Fruit fly (Drosophila melanogaster): Measurements from ENCODE around the gene CG43732.

The CG43732 gene

DNA sequence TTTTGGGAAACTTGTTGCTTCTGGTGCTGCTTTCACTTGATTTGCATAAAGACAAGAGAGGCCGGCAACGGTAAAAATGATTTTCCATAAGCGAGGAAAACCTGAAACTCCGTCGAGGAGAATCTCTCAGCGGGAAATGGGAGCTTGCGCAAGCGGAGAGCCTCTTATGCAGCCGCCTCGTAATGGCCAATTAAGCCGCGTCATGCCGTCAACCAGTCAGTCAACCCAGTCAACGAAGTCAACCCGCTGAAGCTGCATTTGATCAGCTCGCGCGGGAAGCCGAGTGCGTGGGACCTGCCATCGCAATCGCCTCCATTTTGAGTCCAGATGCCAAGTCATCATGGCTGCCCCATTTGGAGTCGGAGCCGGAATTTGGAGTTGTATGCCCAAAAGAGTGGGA is 43.2 kb downstream of the CG43732 start (continued):
- TF ChIP-seq abd-A (tag; optimal IDR thresholded peaks at IDR 0.05) (peak; percentile 43), Poxn (GFP tag; IDR thresholded peaks at IDR 0.05) (no peak), CG15479 (GFP tag; optimal IDR thresholded peaks at IDR 0.05) (no peak)

dm6 chr3R:18995556-18996272 is 45.7 kb downstream of the CG43732 start:
- TF ChIP-seq so (GFP tag; IDR thresholded peaks at IDR 0.05) (peak; percentile 73; the same call in 1 of the 3 replicates), CG14667 (GFP tag; IDR thresholded peaks at IDR 0.05) (peak; percentile 56; the same call in 1 of the 2 replicates), bcd (GFP tag; optimal IDR thresholded peaks at IDR 0.05) (peak; percentile 74), CG12104 (GFP tag; optimal IDR thresholded peaks at IDR 0.05) (peak; percentile 16), CG10565 (GFP tag; optimal IDR thresholded peaks at IDR 0.05) (peak; percentile 25), pb (GFP tag; optimal IDR thresholded peaks at IDR 0.05) (peak; percentile 42), Abd-B (GFP tag; optimal IDR thresholded peaks at IDR 0.05) (peak; percentile 70), CG2116 (GFP tag; optimal IDR thresholded peaks at IDR 0.05) (peak; percentile 41), ftz-f1 (GFP tag; optimal IDR thresholded peaks at IDR 0.05) (no peak), Nf-YC (tag; optimal IDR thresholded peaks at IDR 0.05) (peak; percentile 1), pzg (GFP tag; optimal IDR thresholded peaks at IDR 0.05) (no peak), Usf (GFP tag; optimal IDR thresholded peaks at IDR 0.05) (peak; percentile 4), CG12071 (GFP tag; optimal IDR thresholded peaks at IDR 0.05) (peak; percentile 47), ken (GFP tag; IDR thresholded peaks at IDR 0.05) (peak; percentile 83; the same call in 2 of the 3 replicates), hkb (optimal IDR thresholded peaks at IDR 0.05) (no peak), hkb (GFP tag; IDR thresholded peaks at IDR 0.05) (peak; percentile 89), zfh2 (GFP tag; optimal IDR thresholded peaks at IDR 0.05) (no peak), CG15269 (tag; optimal IDR thresholded peaks at IDR 0.05) (peak; percentile 63), TFAM (GFP tag; optimal IDR thresholded peaks at IDR 0.05) (peak; percentile 49), gcm2 (GFP tag; optimal IDR thresholded peaks at IDR 0.05) (peak; percentile 20), CG14965 (GFP tag; optimal IDR thresholded peaks at IDR 0.05; ENCODE audit: borderline replicate concordance) (no peak), Atf-2 (GFP tag; optimal IDR thresholded peaks at IDR 0.05) (peak; percentile 56), unc-4 (GFP tag; IDR thresholded peaks at IDR 0.05; ENCODE audit: partially characterized antibody) (no peak), CG7357 (GFP tag; IDR thresholded peaks at IDR 0.05) (peak; percentile 44; the same call in 1 of the 3 replicates), CG11456 (GFP tag; IDR thresholded peaks at IDR 0.05) (peak; percentile 71; the same call in 1 of the 3 replicates), zen2 (GFP tag; IDR thresholded peaks at IDR 0.05; ENCODE audit: partially characterized antibody) (no peak), Adf1 (GFP tag; IDR thresholded peaks at IDR 0.05) (no peak), bab2 (GFP tag; optimal IDR thresholded peaks at IDR 0.05) (peak; percentile 68), Bgb (GFP tag; IDR thresholded peaks at IDR 0.05; ENCODE audit: partially characterized antibody) (no peak), Nf-YA (GFP tag; IDR thresholded peaks at IDR 0.05) (peak; percentile 51; the same call in 1 of the 2 replicates), jumu (GFP tag; optimal IDR thresholded peaks at IDR 0.05) (peak; percentile 36), ATbp (GFP tag; optimal IDR thresholded peaks at IDR 0.05) (peak; percentile 84), Trl (optimal IDR thresholded peaks at IDR 0.05) (no peak), Trl (GFP tag; optimal IDR thresholded peaks at IDR 0.05) (peak; percentile 53), her (GFP tag; optimal IDR thresholded peaks at IDR 0.05) (peak; percentile 2), scrt (GFP tag; optimal IDR thresholded peaks at IDR 0.05) (peak; percentile 42), CG10366 (GFP tag; IDR thresholded peaks at IDR 0.05) (peak; percentile 80), CG4424 (GFP tag; optimal IDR thresholded peaks at IDR 0.05) (peak; percentile 82), CTCF (GFP tag; optimal IDR thresholded peaks at IDR 0.05) (no peak), Dp (GFP tag; optimal IDR thresholded peaks at IDR 0.05) (no peak), sc (optimal IDR thresholded peaks at IDR 0.05) (no peak), sc (GFP tag; optimal IDR thresholded peaks at IDR 0.05) (peak; percentile 73), en (GFP tag; optimal IDR thresholded peaks at IDR 0.05) (peak; percentile 61), CG10543 (GFP tag; optimal IDR thresholded peaks at IDR 0.05) (no peak), CG15011 (GFP tag; optimal IDR thresholded peaks at IDR 0.05) (peak; percentile 32), phol (tag; optimal IDR thresholded peaks at IDR 0.05) (peak; percentile 91)
